Fruit fly (Drosophila melanogaster) whole organism, embryonic: ENCODE data around the gene CG43658.

ENCODE experiments used
- Abd-B ChIP-seq: fragments of 200-800 bp; sonication (Bioruptor generic); optimal IDR thresholded peaks from 2 replicates; lab custom pipeline; 2018; ENCODE audit warnings: missing biosample characterization, mild to moderate bottlenecking, missing genetic modification characterization, moderate library complexity
- B-H2 ChIP-seq: fragments of 200-800 bp; sonication (Bioruptor generic); optimal IDR thresholded peaks from 2 replicates; lab custom pipeline; 2018; ENCODE audit warnings: missing biosample characterization, mild to moderate bottlenecking, missing genetic modification characterization
- Bteb2 ChIP-seq: fragments of 200-800 bp; sonication (Bioruptor generic); optimal IDR thresholded peaks from 2 replicates; lab custom pipeline; 2016; ENCODE audit warnings: missing biosample characterization, missing genetic modification characterization
- CG10462 ChIP-seq: fragments of 200-800 bp; sonication (Bioruptor generic); optimal IDR thresholded peaks from 2 replicates; lab custom pipeline; 2016; ENCODE audit warnings: missing biosample characterization, missing genetic modification characterization
- CG11456 ChIP-seq: fragments of 200-800 bp; sonication (Bioruptor generic); IDR thresholded peaks from 3 replicates; pipeline ENCODE4 v1.3.6; 2022; ENCODE audit warnings: missing biosample characterization, missing genetic modification characterization
- CG11696 ChIP-seq: fragments of 200-800 bp; sonication (Bioruptor generic); IDR thresholded peaks from 2 replicates; pipeline ENCODE4 v1.3.6; 2022; ENCODE audit warnings: missing biosample characterization, missing genetic modification characterization
- CG12942 ChIP-seq: fragments of 200-800 bp; sonication (Bioruptor generic); optimal IDR thresholded peaks from 3 replicates; lab custom pipeline; 2016; ENCODE audit warnings: missing biosample characterization, missing genetic modification characterization
- CG13624 ChIP-seq: fragments of 200-800 bp; sonication (Bioruptor generic); optimal IDR thresholded peaks from 2 replicates; lab custom pipeline; 2016; ENCODE audit warnings: missing biosample characterization, missing genetic modification characterization
- CG14014 ChIP-seq: fragments of 200-800 bp; sonication (Bioruptor generic); IDR thresholded peaks from 2 replicates; pipeline ENCODE4 v1.3.6; 2022; ENCODE audit warnings: missing biosample characterization, missing genetic modification characterization
- CG14050 ChIP-seq: fragments of 200-800 bp; sonication (Bioruptor generic); IDR thresholded peaks from 3 replicates; pipeline ENCODE4 v1.3.6; 2022; ENCODE audit warnings: missing biosample characterization, missing genetic modification characterization
- CG15601 ChIP-seq: fragments of 200-800 bp; sonication (Bioruptor generic); optimal IDR thresholded peaks from 3 replicates; lab custom pipeline; 2019; ENCODE audit warnings: missing biosample characterization, mild to moderate bottlenecking, missing genetic modification characterization, moderate library complexity
- CG17829 ChIP-seq: fragments of 200-800 bp; optimal IDR thresholded peaks from 2 replicates; lab custom pipeline; 2019; ENCODE audit warnings: missing biosample characterization, mild to moderate bottlenecking, missing genetic modification characterization, moderate library complexity
- CG18011 ChIP-seq: fragments of 200-800 bp; sonication (Bioruptor generic); optimal IDR thresholded peaks from 2 replicates; lab custom pipeline; 2017; ENCODE audit warnings: missing biosample characterization, missing genetic modification characterization, mild to moderate bottlenecking, moderate library complexity, missing genotype
- CG18619 ChIP-seq: fragments of 200-800 bp; sonication (Bioruptor generic); optimal IDR thresholded peaks from 3 replicates; lab custom pipeline; 2017; ENCODE audit warnings: missing biosample characterization, mild to moderate bottlenecking, missing genetic modification characterization
- CG18764 ChIP-seq: fragments of 200-800 bp; sonication (Bioruptor generic); optimal IDR thresholded peaks from 3 replicates; lab custom pipeline; 2016; ENCODE audit warnings: missing biosample characterization, missing genetic modification characterization
- CG2199 ChIP-seq: fragments of 200-800 bp; sonication (Bioruptor generic); IDR thresholded peaks from 3 replicates; pipeline ENCODE4 v1.3.6; 2022; ENCODE audit warnings: missing biosample characterization, missing genetic modification characterization
- CG2202 ChIP-seq: fragments of 200-800 bp; sonication (Bioruptor generic); optimal IDR thresholded peaks from 2 replicates; lab custom pipeline; 2018; ENCODE audit warnings: missing biosample characterization, mild to moderate bottlenecking, missing genetic modification characterization
- CG31441 ChIP-seq: fragments of 200-800 bp; sonication (Bioruptor generic); IDR thresholded peaks from 2 replicates; pipeline ENCODE4 v1.3.6; 2022; ENCODE audit warnings: missing biosample characterization, missing genetic modification characterization
- CG32532 ChIP-seq: fragments of 200-800 bp; sonication (Bioruptor generic); IDR thresholded peaks from 2 replicates; pipeline ENCODE4 v1.3.6; 2022; ENCODE audit warnings: missing biosample characterization, missing genetic modification characterization
- CG7372 ChIP-seq: fragments of 200-800 bp; sonication (Bioruptor generic); IDR thresholded peaks from 2 replicates; pipeline ENCODE4 v1.3.6; 2022; ENCODE audit warnings: missing biosample characterization, missing genetic modification characterization
- CG7556 ChIP-seq: fragments of 200-800 bp; sonication (Bioruptor generic); optimal IDR thresholded peaks from 2 replicates; lab custom pipeline; 2017; ENCODE audit warnings: missing biosample characterization, mild to moderate bottlenecking, missing genetic modification characterization
- CG7745 ChIP-seq: fragments of 200-800 bp; sonication (Bioruptor generic); optimal IDR thresholded peaks from 2 replicates; lab custom pipeline; 2018; ENCODE audit warnings: missing biosample characterization, mild to moderate bottlenecking, missing genetic modification characterization, moderate library complexity
- CG8388 ChIP-seq: fragments of 200-800 bp; sonication (Bioruptor generic); optimal IDR thresholded peaks from 2 replicates; lab custom pipeline; 2019; ENCODE audit warnings: missing biosample characterization, mild to moderate bottlenecking, missing genetic modification characterization, moderate library complexity
- Camta ChIP-seq: fragments of 200-800 bp; sonication (Bioruptor generic); optimal IDR thresholded peaks from 2 replicates; lab custom pipeline; 2016; ENCODE audit warnings: missing biosample characterization, missing genetic modification characterization
- Dip2 ChIP-seq: fragments of 200-800 bp; sonication (Bioruptor generic); IDR thresholded peaks from 2 replicates; pipeline ENCODE4 v1.3.6; 2022; ENCODE audit warnings: missing biosample characterization, missing genetic modification characterization
- Dp ChIP-seq: fragments of 200-800 bp; sonication (Bioruptor generic); optimal IDR thresholded peaks from 2 replicates; lab custom pipeline; 2018; ENCODE audit warnings: missing biosample characterization, mild to moderate bottlenecking, missing genetic modification characterization, moderate library complexity
- ERR ChIP-seq: fragments of 200-800 bp; sonication (Bioruptor generic); optimal IDR thresholded peaks from 2 replicates; lab custom pipeline; 2016; ENCODE audit warnings: missing biosample characterization, missing genetic modification characterization
- GATAe ChIP-seq: fragments of 200-800 bp; sonication (Bioruptor generic); conservative IDR thresholded peaks from 2 replicates; pipeline ENCODE4 v1.3.6; 2022; ENCODE audit warnings: missing biosample characterization, missing genetic modification characterization
- Gsc ChIP-seq: fragments of 200-800 bp; sonication (Bioruptor generic); IDR thresholded peaks from 2 replicates; pipeline ENCODE4 v1.3.6; 2022; ENCODE audit warnings: missing biosample characterization, missing genetic modification characterization
- H15 ChIP-seq: fragments of 200-800 bp; sonication (Bioruptor generic); IDR thresholded peaks from 3 replicates; pipeline ENCODE4 v1.3.6; 2022; ENCODE audit warnings: missing biosample characterization, missing genetic modification characterization
- Hey ChIP-seq: fragments of 200-800 bp; sonication (Bioruptor generic); optimal IDR thresholded peaks from 3 replicates; lab custom pipeline; 2018; ENCODE audit warnings: missing biosample characterization, mild to moderate bottlenecking, missing genetic modification characterization
- Sox102F ChIP-seq: fragments of 200-800 bp; sonication (Bioruptor generic); optimal IDR thresholded peaks from 2 replicates; lab custom pipeline; 2018; ENCODE audit warnings: missing biosample characterization, mild to moderate bottlenecking, missing genetic modification characterization, moderate library complexity
- Sry-β ChIP-seq: fragments of 200-800 bp; sonication (Bioruptor generic); optimal IDR thresholded peaks from 2 replicates; lab custom pipeline; 2018; ENCODE audit warnings: missing biosample characterization, mild to moderate bottlenecking, missing genetic modification characterization, moderate library complexity
- ap ChIP-seq: fragments of 200-800 bp; sonication (Bioruptor generic); IDR thresholded peaks from 2 replicates; pipeline ENCODE4 v1.3.6; 2022; ENCODE audit warnings: missing biosample characterization, missing genetic modification characterization
- az2 ChIP-seq: fragments of 200-800 bp; sonication (Bioruptor generic); optimal IDR thresholded peaks from 3 replicates; lab custom pipeline; 2016; ENCODE audit warnings: missing biosample characterization, missing genetic modification characterization
- bcd ChIP-seq: fragments of 200-800 bp; sonication (Bioruptor generic); optimal IDR thresholded peaks from 2 replicates; lab custom pipeline; 2017; ENCODE audit warnings: missing biosample characterization, mild to moderate bottlenecking, missing genetic modification characterization
- caup ChIP-seq: fragments of 200-800 bp; sonication (Bioruptor generic); optimal IDR thresholded peaks from 3 replicates; lab custom pipeline; 2017; ENCODE audit warnings: missing biosample characterization, mild to moderate bottlenecking, missing genetic modification characterization, moderate library complexity; ENCODE audit not compliant: severe bottlenecking
- dpn ChIP-seq, 2 experiments: fragments of 200-800 bp; sonication (Bioruptor generic); optimal IDR thresholded peaks; 3 replicates each; lab custom pipeline; 2016; ENCODE audit warnings: missing biosample characterization in 2 of 2, missing genetic modification characterization in 2 of 2
- eyg ChIP-seq: fragments of 200-800 bp; sonication (Bioruptor generic); optimal IDR thresholded peaks from 3 replicates; lab custom pipeline; 2016; ENCODE audit warnings: missing biosample characterization, missing genetic modification characterization
- ind ChIP-seq: fragments of 200-800 bp; sonication (Bioruptor generic); optimal IDR thresholded peaks from 3 replicates; lab custom pipeline; 2016; ENCODE audit warnings: missing biosample characterization, missing genetic modification characterization
- lov ChIP-seq, 2 experiments: fragments of 200-800 bp in 1 of 2; fragments of >200 bp in 1 of 2; sonication (Bioruptor generic) in 1 of 2; IDR thresholded peaks in 1 of 2; optimal IDR thresholded peaks in 1 of 2; 2 replicates in 1 of 2; 3 replicates in 1 of 2; pipeline versions ENCODE4 v1.3.6 to Lab custom; 2017 to 2022; ENCODE audit warnings: missing biosample characterization in 1 of 2, missing genetic modification characterization in 1 of 2
- mirr ChIP-seq: fragments of 200-800 bp; sonication (Bioruptor generic); optimal IDR thresholded peaks from 3 replicates; lab custom pipeline; 2018; ENCODE audit warnings: missing biosample characterization, mild to moderate bottlenecking, missing genetic modification characterization
- pita ChIP-seq: fragments of 200-800 bp; sonication (Bioruptor generic); optimal IDR thresholded peaks from 2 replicates; lab custom pipeline; 2017; ENCODE audit warnings: missing biosample characterization, mild to moderate bottlenecking, missing genetic modification characterization
- pnt ChIP-seq: fragments of 200-800 bp; sonication (Bioruptor generic); optimal IDR thresholded peaks from 3 replicates; lab custom pipeline; 2016; ENCODE audit warnings: missing biosample characterization, missing genetic modification characterization
- pros ChIP-seq: fragments of 200-800 bp; sonication (Bioruptor generic); optimal IDR thresholded peaks from 3 replicates; lab custom pipeline; 2019; ENCODE audit warnings: missing biosample characterization, mild to moderate bottlenecking, missing genetic modification characterization, moderate library complexity
- repo ChIP-seq: fragments of 200-800 bp; sonication (Bioruptor generic); optimal IDR thresholded peaks from 2 replicates; lab custom pipeline; 2016; ENCODE audit warnings: missing biosample characterization, missing genetic modification characterization
- sd ChIP-seq: fragments of 200-800 bp; sonication (Bioruptor generic); optimal IDR thresholded peaks from 3 replicates; lab custom pipeline; 2018; ENCODE audit warnings: missing biosample characterization, mild to moderate bottlenecking, missing genetic modification characterization, moderate library complexity
- seq ChIP-seq: fragments of 200-800 bp; sonication (Bioruptor generic); IDR thresholded peaks from 2 replicates; pipeline ENCODE4 v1.3.6; 2022; ENCODE audit warnings: missing biosample characterization, missing genetic modification characterization
- shn ChIP-seq: fragments of 200-800 bp; sonication (Bioruptor generic); optimal IDR thresholded peaks from 3 replicates; lab custom pipeline; 2016; ENCODE audit warnings: missing biosample characterization, missing genetic modification characterization
- ttk ChIP-seq: fragments of 200-800 bp; sonication (Bioruptor generic); IDR thresholded peaks from 2 replicates; pipeline ENCODE4 v2.1.2; 2022; ENCODE audit warnings: missing biosample characterization, missing genetic modification characterization
- zfh1 ChIP-seq: fragments of 200-800 bp; sonication (Bioruptor generic); IDR thresholded peaks from 3 replicates; pipeline ENCODE4 v1.3.6; 2022; ENCODE audit warnings: missing biosample characterization, missing genetic modification characterization
- zfh2 ChIP-seq: fragments of 200-800 bp; sonication (Bioruptor generic); optimal IDR thresholded peaks from 2 replicates; lab custom pipeline; 2016; ENCODE audit warnings: missing biosample characterization, missing genetic modification characterization

The CG43658 gene

DNA sequence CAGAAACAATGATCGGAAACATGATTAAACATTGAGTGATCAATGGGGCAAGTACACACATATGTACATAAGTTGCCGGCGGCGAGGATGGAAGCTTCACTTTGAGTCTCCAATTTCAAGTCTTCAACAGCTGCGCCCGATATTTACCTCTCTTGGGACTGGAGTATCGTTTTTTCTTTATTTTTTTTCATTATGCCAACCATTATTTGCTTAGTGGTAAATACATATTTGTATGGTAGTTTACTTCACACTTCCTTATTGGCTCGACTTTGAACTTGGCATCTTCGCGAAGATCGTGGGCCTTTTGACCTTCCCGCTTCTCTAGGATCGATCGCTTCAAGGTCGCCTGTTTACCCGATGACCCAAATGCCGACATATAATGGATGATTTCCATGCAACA lies 21.7 kb upstream of the CG43658 start (continued):
- no peak for TF ChIP-seq lov (optimal IDR thresholded peaks at IDR 0.05; lab: Kevin White, UChicago)
- no peak for TF ChIP-seq lov (GFP tag; IDR thresholded peaks at IDR 0.05; lab: Robert Waterston, UW)
- no peak for TF ChIP-seq B-H2
- TF ChIP-seq Bteb2 (GFP tag; lab: Kevin White, UChicago), result no peak
- no peak for TF ChIP-seq CG10462
- TF ChIP-seq ap (GFP tag; lab: Robert Waterston, UW), result no peak
- no peak for TF ChIP-seq ind (GFP tag; lab: Kevin White, UChicago)
- peak; percentile 5 for TF ChIP-seq CG12942
- no peak for TF ChIP-seq CG11696 (GFP tag; lab: Robert Waterston, UW)
- no peak for TF ChIP-seq CG14050 (GFP tag; lab: Robert Waterston, UW)
- no peak for TF ChIP-seq Abd-B (GFP tag; lab: Kevin White, UChicago)
- no peak for TF ChIP-seq sd (tag; lab: Kevin White, UChicago)
- TF ChIP-seq seq (GFP tag; lab: Robert Waterston, UW), result peak; percentile 53; the same call in 1 of the 2 replicates
- TF ChIP-seq zfh2 (GFP tag; lab: Kevin White, UChicago), result no peak
- peak; percentile 47 for TF ChIP-seq Sox102F (GFP tag; lab: Kevin White, UChicago)
- peak; percentile 0 to 26 for TF ChIP-seq dpn (GFP tag; optimal IDR thresholded peaks at IDR 0.05; lab: Kevin White, UChicago)
- peak; percentile 26 for TF ChIP-seq CG18619
- no peak for TF ChIP-seq CG13624 (GFP tag; lab: Kevin White, UChicago)
- TF ChIP-seq CG17829 (tag; lab: Kevin White, UChicago), result no peak
- TF ChIP-seq az2 (GFP tag; lab: Kevin White, UChicago), result no peak
- TF ChIP-seq CG7556 (GFP tag; lab: Kevin White, UChicago), result no peak
- no peak for TF ChIP-seq CG32532
- 0 out of 3 replicates have a peak, but pooled peaks have one; percentile 48 for TF ChIP-seq CG11456 (GFP tag; lab: Robert Waterston, UW)
- no peak for TF ChIP-seq CG7745 (tag; lab: Kevin White, UChicago)
- peak; percentile 35 for TF ChIP-seq CG15601 (tag; lab: Kevin White, UChicago)
- TF ChIP-seq Sry-β (GFP tag; lab: Kevin White, UChicago), result no peak
- TF ChIP-seq H15 (GFP tag; lab: Robert Waterston, UW), result no peak
- peak; percentile 42 for TF ChIP-seq repo (GFP tag; lab: Kevin White, UChicago)
- TF ChIP-seq Gsc (GFP tag; lab: Robert Waterston, UW), result no peak
- peak; percentile 70 for TF ChIP-seq caup
- no peak for TF ChIP-seq CG31441 (GFP tag; lab: Robert Waterston, UW)
- TF ChIP-seq eyg, result peak; percentile 18
- TF ChIP-seq CG2202 (tag; lab: Kevin White, UChicago), result no peak
- no peak for TF ChIP-seq CG18011 (GFP tag; lab: Kevin White, UChicago)
- peak; percentile 52; the same call in 1 of the 2 replicates for TF ChIP-seq CG14014 (GFP tag; lab: Robert Waterston, UW)
- TF ChIP-seq CG7372 (GFP tag; lab: Robert Waterston, UW), result no peak
- no peak for TF ChIP-seq GATAe (GFP tag; lab: Robert Waterston, UW)
- peak; percentile 2 for TF ChIP-seq pnt (GFP tag; lab: Kevin White, UChicago)
- no peak for TF ChIP-seq Hey
- TF ChIP-seq zfh1 (GFP tag; lab: Robert Waterston, UW), result peak; percentile 39; the same call in 1 of the 3 replicates
- TF ChIP-seq pita, result no peak
- no peak for TF ChIP-seq shn (GFP tag; lab: Kevin White, UChicago)
- no peak for TF ChIP-seq ERR (GFP tag; lab: Kevin White, UChicago)
- no peak for TF ChIP-seq ttk (GFP tag; lab: Robert Waterston, UW)
- TF ChIP-seq CG18764 (GFP tag; lab: Kevin White, UChicago), result peak; percentile 15
- no peak for TF ChIP-seq mirr (GFP tag; lab: Kevin White, UChicago)
- TF ChIP-seq CG2199, result no peak
- TF ChIP-seq bcd (GFP tag; lab: Kevin White, UChicago), result peak; percentile 10
- TF ChIP-seq Dp, result no peak
- TF ChIP-seq CG8388 (GFP tag; lab: Kevin White, UChicago), result peak; percentile 10
- TF ChIP-seq Camta (GFP tag; lab: Kevin White, UChicago), result peak; percentile 7
- TF ChIP-seq Dip2, result no peak
- TF ChIP-seq pros, result no peak
